Worm (Caenorhabditis elegans) whole organism, L2 larva: Measurements from ENCODE around the gene hmgr-1.

ENCODE experiments used
- alr-1 ChIP-seq: fragments of 150-350 bp; optimal IDR thresholded peaks from 2 replicates; lab custom pipeline; 2014; ENCODE audit warnings: missing biosample characterization, missing genetic modification characterization
- aly-2 ChIP-seq: fragments of 150-350 bp; optimal IDR thresholded peaks from 2 replicates; lab custom pipeline; 2014; ENCODE audit warnings: missing biosample characterization, missing genetic modification characterization
- ama-1 ChIP-seq: fragments of 150-350 bp; optimal IDR thresholded peaks from 2 replicates; lab custom pipeline; 2018; ENCODE audit warnings: inconsistent platforms
- elt-3 ChIP-seq: sonication (generic microtip); optimal IDR thresholded peaks from 2 replicates; lab custom pipeline; 2017; ENCODE audit warnings: missing biosample characterization, missing genetic modification characterization
- fos-1 ChIP-seq: fragments of 150-350 bp; optimal IDR thresholded peaks from 2 replicates; lab custom pipeline; 2014; ENCODE audit warnings: missing biosample characterization, missing genetic modification characterization
- lin-39 ChIP-seq: fragments of 150-350 bp; optimal IDR thresholded peaks from 2 replicates; lab custom pipeline; 2014; ENCODE audit warnings: missing biosample characterization, missing genetic modification reagents, missing genetic modification characterization
- mab-5 ChIP-seq: fragments of 150-350 bp; optimal IDR thresholded peaks from 2 replicates; lab custom pipeline; 2014; ENCODE audit warnings: missing biosample characterization, missing genetic modification characterization
- nhr-11 ChIP-seq: fragments of 150-350 bp; optimal IDR thresholded peaks from 2 replicates; lab custom pipeline; 2014; ENCODE audit warnings: missing biosample characterization, missing genetic modification characterization
- nhr-77 ChIP-seq: fragments of 150-350 bp; optimal IDR thresholded peaks from 2 replicates; lab custom pipeline; 2014; ENCODE audit warnings: missing biosample characterization, missing genetic modification characterization
- snpc-4 ChIP-seq: fragments of 150-350 bp; optimal IDR thresholded peaks from 2 replicates; lab custom pipeline; 2014; ENCODE audit warnings: missing biosample characterization, missing genetic modification characterization
- unc-39 ChIP-seq: fragments of 150-350 bp; optimal IDR thresholded peaks from 2 replicates; lab custom pipeline; 2014; ENCODE audit warnings: missing biosample characterization, missing genetic modification characterization
- ztf-1 ChIP-seq: fragments of 200-800 bp; sonication (Bioruptor generic); conservative IDR thresholded peaks from 2 replicates; pipeline ENCODE4 v1.3.6; 2022; ENCODE audit warnings: missing genetic modification characterization, missing compliant biosample characterization
- ztf-11 ChIP-seq: sonication (generic microtip); optimal IDR thresholded peaks from 2 replicates; lab custom pipeline; 2017; ENCODE audit warnings: missing biosample characterization, missing genetic modification characterization

ce11 chrIII:7399004-7399403 lies 39.7 kb downstream of the hmgr-1 start:
- TF ChIP-seq mab-5 (tag; lab: Kevin White, UChicago) (no peak), ama-1 (lab: Kevin White, UChicago) (no peak), nhr-11 (tag; lab: Kevin White, UChicago) (no peak), nhr-77 (tag; lab: Kevin White, UChicago) (no peak), snpc-4 (tag; lab: Kevin White, UChicago) (no peak), elt-3 (tag; lab: Kevin White, UChicago) (no peak), fos-1 (no peak), alr-1 (tag; lab: Kevin White, UChicago) (no peak), ztf-1 (GFP tag; lab: Robert Waterston, UW) (no peak), aly-2 (tag; lab: Kevin White, UChicago) (no peak), unc-39 (no peak), ztf-11 (tag; lab: Kevin White, UChicago) (no peak), lin-39 (tag; lab: Kevin White, UChicago) (no peak)
